Worm (Caenorhabditis elegans) whole organism, L3 larva: ENCODE data around the gene oig-8.

Experiments
- ZK546.5 ChIP-seq: sonication (generic microtip); optimal IDR thresholded peaks from 2 replicates; lab custom pipeline; 2017; ENCODE audit warnings: missing biosample characterization, missing genetic modification characterization
- ceh-82 ChIP-seq: fragments of 150-350 bp; optimal IDR thresholded peaks from 2 replicates; lab custom pipeline; 2014; ENCODE audit warnings: missing biosample characterization, missing genetic modification characterization
- fkh-10 ChIP-seq: sonication (generic microtip); optimal IDR thresholded peaks from 2 replicates; lab custom pipeline; 2017; ENCODE audit warnings: missing biosample characterization, missing genetic modification reagents, missing genetic modification characterization
- lin-15B ChIP-seq: fragments of 150-350 bp; optimal IDR thresholded peaks from 2 replicates; lab custom pipeline; 2014; ENCODE audit warnings: missing biosample characterization, missing genetic modification characterization
- nhr-25 ChIP-seq: sonication (generic microtip); optimal IDR thresholded peaks from 2 replicates; lab custom pipeline; 2017; ENCODE audit warnings: missing biosample characterization, missing genetic modification characterization
- nhr-28 ChIP-seq: fragments of 150-350 bp; optimal IDR thresholded peaks from 2 replicates; lab custom pipeline; 2014; ENCODE audit warnings: missing biosample characterization, missing genetic modification characterization
- nhr-77 ChIP-seq: fragments of 150-350 bp; optimal IDR thresholded peaks from 2 replicates; lab custom pipeline; 2014; ENCODE audit warnings: missing biosample characterization, missing genetic modification characterization
- pqm-1 ChIP-seq: fragments of 150-350 bp; optimal IDR thresholded peaks from 2 replicates; lab custom pipeline; 2017; ENCODE audit warnings: missing biosample characterization, missing genetic modification characterization, inconsistent platforms
- unc-39 ChIP-seq: sonication (generic microtip); optimal IDR thresholded peaks from 4 replicates; lab custom pipeline; 2017; ENCODE audit warnings: missing biosample characterization, missing genetic modification characterization

DNA sequence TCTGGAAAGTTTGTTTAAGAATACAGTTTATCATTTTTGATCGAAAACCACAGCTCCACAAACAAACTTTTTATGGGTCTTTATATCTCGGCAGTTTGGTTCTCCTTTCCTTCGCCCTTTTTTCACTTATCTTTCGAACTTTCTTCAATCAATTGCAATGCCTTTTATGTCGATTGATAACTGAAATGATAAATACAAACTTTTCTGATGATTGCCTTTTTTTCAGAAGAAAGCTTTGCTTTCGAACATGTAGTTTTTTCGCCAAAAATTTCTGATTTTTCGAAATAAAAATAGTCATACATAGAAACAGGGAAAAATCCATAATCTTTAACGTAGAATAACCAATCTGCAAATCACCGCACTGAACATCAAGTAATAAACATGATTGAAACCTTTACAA lies 12.3 kb upstream of the oig-8 start, which contains the start of gene T19D12.2:
- TF ChIP-seq nhr-77 (tag; lab: Kevin White, UChicago) = no peak
- TF ChIP-seq nhr-28 (tag; lab: Kevin White, UChicago) = no peak
- TF ChIP-seq fkh-10 = no peak
- no peak for TF ChIP-seq ZK546.5 (tag; lab: Kevin White, UChicago)
- TF ChIP-seq lin-15B = no peak
- TF ChIP-seq nhr-25 = no peak
- TF ChIP-seq ceh-82 = no peak
- TF ChIP-seq pqm-1 = no peak
- TF ChIP-seq unc-39 (tag; lab: Kevin White, UChicago) = no peak
